Worm (Caenorhabditis elegans): ENCODE results near the gene smap-1.

smap-1 gene

DNA sequence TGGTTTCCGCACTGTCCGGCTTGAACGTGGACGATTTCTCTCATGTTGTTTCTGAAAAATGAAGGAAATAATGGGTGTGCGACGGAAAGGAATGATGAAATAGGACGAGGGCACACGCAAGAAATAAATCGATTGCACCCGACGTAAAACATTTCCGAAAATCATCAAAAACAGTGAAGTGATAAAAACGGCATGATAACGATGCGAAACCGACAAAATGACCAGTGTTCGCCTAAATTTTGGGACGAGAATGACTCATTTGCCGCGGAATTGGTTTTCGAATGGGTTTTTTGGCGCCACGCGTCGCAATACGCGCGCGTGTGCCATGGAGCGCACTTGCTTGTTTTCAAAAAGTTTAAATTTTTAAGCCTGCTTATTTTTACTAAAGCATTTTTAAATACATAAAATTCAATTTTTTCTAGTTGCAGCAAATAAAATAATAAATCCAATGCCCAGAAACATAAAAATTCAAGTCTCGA lies 2.8 kb upstream of the smap-1 start, which contains the start of the genes tbb-1 and rib-2 (continued):
- TF ChIP-seq ztf-7 (tag; optimal IDR thresholded peaks at IDR 0.05) (no peak), php-3 (GFP tag; IDR thresholded peaks at IDR 0.05) (peak; percentile 99), lin-39 (tag; optimal IDR thresholded peaks at IDR 0.05) (no peak), fos-1 (tag; optimal IDR thresholded peaks at IDR 0.05) (peak; percentile 38), nhr-237 (tag; optimal IDR thresholded peaks at IDR 0.05) (no peak), snpc-4 (tag; optimal IDR thresholded peaks at IDR 0.05) (no peak), cey-2 (tag; optimal IDR thresholded peaks at IDR 0.05; ENCODE audit: borderline replicate concordance, insufficient read depth) (no peak), nhr-6 (tag; optimal IDR thresholded peaks at IDR 0.05) (peak; percentile 78), vab-7 (GFP tag; IDR thresholded peaks at IDR 0.05) (no peak), lin-13 (GFP tag; optimal IDR thresholded peaks at IDR 0.05) (peak; percentile 93), nhr-10 (tag; optimal IDR thresholded peaks at IDR 0.05) (peak; percentile 68)

DNA sequence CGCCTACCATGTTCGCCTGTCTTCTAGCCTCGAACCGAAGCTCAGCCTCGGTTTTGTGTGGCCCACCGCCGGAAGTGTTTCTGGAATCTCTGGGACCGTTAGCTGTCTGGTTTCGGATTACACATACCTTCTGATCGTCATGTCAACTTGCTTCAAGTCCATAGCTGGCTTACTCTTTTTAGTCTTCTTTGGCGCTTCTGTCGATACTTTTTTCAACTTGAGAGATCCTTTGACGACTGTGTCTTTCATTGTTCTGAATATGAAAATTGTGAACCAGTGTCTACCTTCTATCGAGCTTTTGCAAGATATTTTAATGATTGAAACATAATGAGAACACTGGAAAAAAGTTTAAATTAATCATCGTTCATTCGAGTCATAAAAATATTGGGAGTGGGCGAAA lies 926 bp upstream of the smap-1 start, which contains the start of gene K01G5.8:
Gene K01G5.8 (minus strand): TSS at position 255 of the 400 bp plus-strand sequence.
- TF ChIP-seq dmd-6 (GFP tag; IDR thresholded peaks at IDR 0.05) (no peak), sdz-12 (GFP tag; optimal IDR thresholded peaks at IDR 0.05) (no peak), daf-19 (GFP tag; conservative IDR thresholded peaks at IDR 0.05) (no peak), vab-7 (GFP tag; IDR thresholded peaks at IDR 0.05) (no peak), unc-62 (GFP tag; optimal IDR thresholded peaks at IDR 0.05 in 1 of 2) (no peak), unc-62 (tag; optimal IDR thresholded peaks at IDR 0.05) (no peak), T20F7.1 (GFP tag; optimal IDR thresholded peaks at IDR 0.05) (no peak), unc-39 (tag; optimal IDR thresholded peaks at IDR 0.05) (no peak), Y5F2A.4 (GFP tag; optimal IDR thresholded peaks at IDR 0.05) (no peak), pha-4 (GFP tag; IDR thresholded peaks at IDR 0.05) (0 out of 2 replicates have a peak, but pooled peaks have one; percentile 12), pha-4 (tag; optimal IDR thresholded peaks at IDR 0.05) (no peak), Y105C5A.15 (GFP tag; IDR thresholded peaks at IDR 0.05) (no peak), Y75B8A.6 (GFP tag; IDR thresholded peaks at IDR 0.05) (0 out of 2 replicates have a peak, but pooled peaks have one; percentile 39), hlh-11 (tag; optimal IDR thresholded peaks at IDR 0.05) (no peak), zip-2 (tag; optimal IDR thresholded peaks at IDR 0.05) (no peak), pqm-1 (tag; optimal IDR thresholded peaks at IDR 0.05) (no peak), duxl-1 (tag; optimal IDR thresholded peaks at IDR 0.05; ENCODE audit: poor library complexity) (no peak), lin-15B (tag; optimal IDR thresholded peaks at IDR 0.05) (no peak), nhr-48 (tag; optimal IDR thresholded peaks at IDR 0.05) (no peak), madf-5 (GFP tag; IDR thresholded peaks at IDR 0.05) (no peak), spr-1 (tag; optimal IDR thresholded peaks at IDR 0.05) (no peak), nhr-111 (GFP tag; optimal IDR thresholded peaks at IDR 0.05) (no peak), mes-2 (tag; optimal IDR thresholded peaks at IDR 0.05; ENCODE audit: poor library complexity, severe bottlenecking) (no peak), lim-7 (GFP tag; IDR thresholded peaks at IDR 0.05) (0 out of 2 replicates have a peak, but pooled peaks have one; percentile 5), lin-38 (GFP tag; IDR thresholded peaks at IDR 0.05) (peak; percentile 63), aha-1 (tag) (no peak), ama-1 (optimal IDR thresholded peaks at IDR 0.05) (peak; percentile 41), lin-39 (tag; optimal IDR thresholded peaks at IDR 0.05) (no peak), F49E8.2 (tag; optimal IDR thresholded peaks at IDR 0.05; ENCODE audit: borderline replicate concordance) (peak; percentile 8), tag-97 (GFP tag; IDR thresholded peaks at IDR 0.05) (no peak), nhr-42 (GFP tag; IDR thresholded peaks at IDR 0.05) (0 out of 2 replicates have a peak, but pooled peaks have one; percentile 48), ceh-32 (tag; optimal IDR thresholded peaks at IDR 0.05; ENCODE audit: poor library complexity) (no peak)

All from whole organism, L4 larva.